Worm (Caenorhabditis elegans) whole organism, young adult: Measurements from ENCODE around the gene his-62.

Source experiments
- B0035.1 ChIP-seq: sonication (generic microtip); optimal IDR thresholded peaks from 2 replicates; lab custom pipeline; 2016; ENCODE audit warnings: missing genetic modification characterization, mild to moderate bottlenecking, missing compliant biosample characterization, missing genotype, missing genetic modification reagents
- F10E7.11 ChIP-seq: sonication (generic microtip); optimal IDR thresholded peaks from 2 replicates; lab custom pipeline; 2017; ENCODE audit warnings: mild to moderate bottlenecking, missing genetic modification characterization, moderate library complexity, missing compliant biosample characterization
- F23B12.7 ChIP-seq: sonication (generic microtip); optimal IDR thresholded peaks from 2 replicates; lab custom pipeline; 2017; ENCODE audit warnings: missing genetic modification characterization, mild to moderate bottlenecking, missing compliant biosample characterization, antibody characterized with exemption, moderate library complexity; ENCODE audit not compliant: insufficient read depth
- F33H1.4 ChIP-seq: fragments of 200-800 bp; sonication (Bioruptor generic); IDR thresholded peaks from 2 replicates; pipeline ENCODE4 v1.3.6; 2022; ENCODE audit warnings: missing genetic modification reagents, missing genetic modification characterization, missing compliant biosample characterization
- F39B2.1 ChIP-seq: fragments of 200-800 bp; sonication (Bioruptor generic); IDR thresholded peaks from 2 replicates; pipeline ENCODE4 v1.3.6; 2022; ENCODE audit warnings: missing genetic modification reagents, missing genetic modification characterization, missing compliant biosample characterization
- F49E8.2 ChIP-seq: sonication (generic microtip); optimal IDR thresholded peaks from 3 replicates; lab custom pipeline; 2017; ENCODE audit warnings: missing genetic modification characterization, mild to moderate bottlenecking, missing compliant biosample characterization, antibody characterized with exemption, moderate library complexity; ENCODE audit not compliant: insufficient read depth
- F55B11.4 ChIP-seq: sonication (generic microtip); optimal IDR thresholded peaks from 2 replicates; lab custom pipeline; 2016; ENCODE audit warnings: missing compliant biosample characterization, missing genetic modification characterization, borderline replicate concordance; ENCODE audit not compliant: insufficient read depth
- F57A8.1 ChIP-seq: fragments of 200-800 bp; sonication (Bioruptor generic); optimal IDR thresholded peaks from 2 replicates; lab custom pipeline; 2018; ENCODE audit warnings: mild to moderate bottlenecking, missing genetic modification characterization, moderate library complexity, missing compliant biosample characterization
- F57C9.4 ChIP-seq: sonication (generic microtip); optimal IDR thresholded peaks from 2 replicates; lab custom pipeline; 2017; ENCODE audit warnings: mild to moderate bottlenecking, missing genetic modification characterization, missing compliant biosample characterization
- Y53F4B.3 ChIP-seq: fragments of 200-800 bp; sonication (Bioruptor generic); IDR thresholded peaks from 2 replicates; pipeline ENCODE4 v1.3.6; 2022; ENCODE audit warnings: missing genetic modification reagents, missing genetic modification characterization, missing compliant biosample characterization
- Y67H2A.10 ChIP-seq: fragments of 200-800 bp; sonication (Bioruptor generic); conservative IDR thresholded peaks from 2 replicates; pipeline ENCODE4 v1.3.6; 2022; ENCODE audit warnings: missing genetic modification reagents, missing genetic modification characterization, missing compliant biosample characterization
- Y79H2A.3 ChIP-seq: fragments of 200-800 bp; sonication (Bioruptor generic); conservative IDR thresholded peaks from 2 replicates; pipeline ENCODE4 v1.3.6; 2022; ENCODE audit warnings: missing genetic modification reagents, missing genetic modification characterization, missing compliant biosample characterization
- Y95B8A.8 ChIP-seq: fragments of 200-800 bp; sonication (Bioruptor generic); IDR thresholded peaks from 2 replicates; pipeline ENCODE4 v1.3.6; 2022; ENCODE audit warnings: missing genetic modification reagents, missing genetic modification characterization, missing compliant biosample characterization
- aptf-3 ChIP-seq: fragments of 200-800 bp; sonication (Bioruptor generic); IDR thresholded peaks from 2 replicates; pipeline ENCODE4 v1.3.6; 2022; ENCODE audit warnings: missing genetic modification characterization, missing compliant biosample characterization
- attf-6 ChIP-seq: fragments of 200-800 bp; sonication (Bioruptor generic); IDR thresholded peaks from 2 replicates; pipeline ENCODE4 v1.3.6; 2022; ENCODE audit warnings: missing genetic modification reagents, missing genetic modification characterization, missing compliant biosample characterization
- cebp-1 ChIP-seq, 2 experiments: fragments of 200-800 bp in 1 of 2; sonication (Bioruptor generic) in 1 of 2; sonication (generic microtip) in 1 of 2; IDR thresholded peaks in 1 of 2; optimal IDR thresholded peaks in 1 of 2; 2 replicates each; pipeline versions ENCODE4 v1.3.6 to Lab custom; 2017 to 2022; ENCODE audit warnings: missing compliant biosample characterization in 2 of 2, missing genetic modification characterization in 2 of 2, mild to moderate bottlenecking in 1 of 2, missing genetic modification reagents in 1 of 2, moderate library complexity in 1 of 2
- ceh-91 ChIP-seq: fragments of 200-800 bp; sonication (Bioruptor generic); IDR thresholded peaks from 2 replicates; pipeline ENCODE4 v1.3.6; 2022; ENCODE audit warnings: missing genetic modification reagents, missing genetic modification characterization, missing compliant biosample characterization
- fkh-3 ChIP-seq: sonication (generic microtip); optimal IDR thresholded peaks from 2 replicates; lab custom pipeline; 2016; ENCODE audit warnings: mild to moderate bottlenecking, missing genetic modification characterization, missing compliant biosample characterization
- him-1 ChIP-seq: sonication (generic microtip); optimal IDR thresholded peaks from 2 replicates; lab custom pipeline; 2016; ENCODE audit warnings: missing genotype, missing genetic modification reagents, missing genetic modification characterization, missing compliant biosample characterization
- hrde-1 ChIP-seq: sonication (generic microtip); optimal IDR thresholded peaks from 2 replicates; lab custom pipeline; 2016; ENCODE audit warnings: missing genetic modification characterization, mild to moderate bottlenecking, missing compliant biosample characterization, moderate library complexity, missing genotype, missing genetic modification reagents, borderline replicate concordance
- let-526 ChIP-seq: fragments of 200-800 bp; sonication (Bioruptor generic); IDR thresholded peaks from 2 replicates; pipeline ENCODE4 v1.3.6; 2022; ENCODE audit warnings: missing genetic modification reagents, missing genetic modification characterization, missing compliant biosample characterization
- lin-26 ChIP-seq: fragments of 200-800 bp; sonication (Bioruptor generic); IDR thresholded peaks from 2 replicates; pipeline ENCODE4 v1.3.6; 2022; ENCODE audit warnings: missing genetic modification reagents, missing genetic modification characterization, missing compliant biosample characterization
- madf-6 ChIP-seq: fragments of 200-800 bp; sonication (Bioruptor generic); IDR thresholded peaks from 2 replicates; pipeline ENCODE4 v1.3.6; 2022; ENCODE audit warnings: missing genetic modification reagents, missing genetic modification characterization, missing compliant biosample characterization
- madf-8 ChIP-seq: fragments of 200-800 bp; sonication (Bioruptor generic); conservative IDR thresholded peaks from 2 replicates; pipeline ENCODE4 v1.3.6; 2022; ENCODE audit warnings: missing genetic modification reagents, missing genetic modification characterization, missing compliant biosample characterization
- mcd-1 ChIP-seq: fragments of 200-800 bp; sonication (Bioruptor generic); IDR thresholded peaks from 2 replicates; pipeline ENCODE4 v1.3.6; 2022; ENCODE audit warnings: missing genetic modification reagents, missing genetic modification characterization, missing compliant biosample characterization
- nfyb-1 ChIP-seq: fragments of 200-800 bp; sonication (Bioruptor generic); IDR thresholded peaks from 2 replicates; pipeline ENCODE4 v1.3.6; 2022; ENCODE audit warnings: missing genetic modification reagents, missing genetic modification characterization, missing compliant biosample characterization
- nhr-27 ChIP-seq: fragments of 200-800 bp; sonication (Bioruptor generic); optimal IDR thresholded peaks from 2 replicates; lab custom pipeline; 2018; ENCODE audit warnings: mild to moderate bottlenecking, missing genetic modification characterization, moderate library complexity, missing compliant biosample characterization
- nhr-90 ChIP-seq: sonication (generic microtip); optimal IDR thresholded peaks from 2 replicates; lab custom pipeline; 2016; ENCODE audit warnings: missing genotype, mild to moderate bottlenecking, missing genetic modification characterization, missing compliant biosample characterization
- pbrm-1 ChIP-seq: fragments of 200-800 bp; sonication (Bioruptor generic); IDR thresholded peaks from 2 replicates; pipeline ENCODE4 v1.3.6; 2022; ENCODE audit warnings: missing genetic modification reagents, missing genetic modification characterization, missing compliant biosample characterization
- sea-2 ChIP-seq: fragments of 200-800 bp; sonication (Bioruptor generic); IDR thresholded peaks from 2 replicates; pipeline ENCODE4 v1.3.6; 2022; ENCODE audit warnings: missing genetic modification characterization, missing compliant biosample characterization
- snpc-3.4 ChIP-seq: sonication (generic microtip); optimal IDR thresholded peaks from 2 replicates; lab custom pipeline; 2017; ENCODE audit warnings: missing genetic modification characterization, mild to moderate bottlenecking, missing compliant biosample characterization, antibody characterized with exemption, moderate library complexity, missing genotype, missing genetic modification reagents
- unc-130 ChIP-seq: sonication (generic microtip); optimal IDR thresholded peaks from 2 replicates; lab custom pipeline; 2016; ENCODE audit warnings: missing genetic modification reagents, missing genetic modification characterization, missing compliant biosample characterization
- ztf-18 ChIP-seq: sonication (generic microtip); optimal IDR thresholded peaks from 2 replicates; lab custom pipeline; 2016; ENCODE audit warnings: missing genotype, mild to moderate bottlenecking, missing genetic modification characterization, missing compliant biosample characterization
- ztf-28 ChIP-seq: fragments of 200-800 bp; sonication (Bioruptor generic); IDR thresholded peaks from 2 replicates; pipeline ENCODE4 v1.3.6; 2022; ENCODE audit warnings: missing genetic modification reagents, missing genetic modification characterization, missing compliant biosample characterization
- ztf-6 ChIP-seq: fragments of 200-800 bp; sonication (Bioruptor generic); IDR thresholded peaks from 2 replicates; pipeline ENCODE4 v1.3.6; 2022; ENCODE audit warnings: missing genetic modification reagents, missing genetic modification characterization, missing compliant biosample characterization

his-62 gene

ce11 chrIV:7486201-7486947 lies at the start of gene his-62, which contains the start of gene his-61 (continued):
- TF ChIP-seq F39B2.1 (GFP tag; lab: Robert Waterston, UW) (peak; percentile 98), F49E8.2 (tag; lab: Kevin White, UChicago) (peak; percentile 89), madf-6 (0 out of 2 replicates have a peak, but pooled peaks have one; percentile 38), attf-6 (peak; percentile 80; the same call in 1 of the 2 replicates), ceh-91 (GFP tag; lab: Robert Waterston, UW) (peak; percentile 22), nhr-90 (tag; lab: Kevin White, UChicago) (peak; percentile 42), aptf-3 (GFP tag; lab: Robert Waterston, UW) (peak; percentile 62; the same call in 1 of the 2 replicates), lin-26 (GFP tag; lab: Robert Waterston, UW) (peak; percentile 92), nfyb-1 (GFP tag; lab: Robert Waterston, UW) (0 out of 2 replicates have a peak, but pooled peaks have one; percentile 22)
- TF ChIP-seq, all 124 proteins: peak for 38

- TF ChIP-seq F23B12.7 (tag; lab: Kevin White, UChicago) (no peak), let-526 (GFP tag; lab: Robert Waterston, UW) (no peak), Y67H2A.10 (no peak), Y53F4B.3 (GFP tag; lab: Robert Waterston, UW) (no peak), F33H1.4 (GFP tag; lab: Robert Waterston, UW) (no peak), B0035.1 (tag; lab: Kevin White, UChicago) (no peak), hrde-1 (no peak), pbrm-1 (GFP tag; lab: Robert Waterston, UW) (no peak), Y95B8A.8 (GFP tag; lab: Robert Waterston, UW) (no peak), F57A8.1 (GFP tag; lab: Kevin White, UChicago) (no peak), unc-130 (GFP tag; lab: Kevin White, UChicago) (no peak)
Measured at ce11 chrIV:7439377-7439776, 47.0 kb upstream of the his-62 start.

- TF ChIP-seq F55B11.4 (tag; lab: Kevin White, UChicago) (no peak), sea-2 (GFP tag; lab: Robert Waterston, UW) (no peak), ztf-18 (tag; lab: Kevin White, UChicago) (no peak), nhr-27 (tag; lab: Kevin White, UChicago) (no peak), cebp-1 (GFP tag; IDR thresholded peaks at IDR 0.05; lab: Robert Waterston, UW) (no peak), cebp-1 (tag; optimal IDR thresholded peaks at IDR 0.05; lab: Kevin White, UChicago) (no peak), Y79H2A.3 (GFP tag; lab: Robert Waterston, UW) (no peak), F10E7.11 (tag; lab: Kevin White, UChicago) (no peak), fkh-3 (tag; lab: Kevin White, UChicago) (no peak), ztf-28 (GFP tag; lab: Robert Waterston, UW) (no peak), F57C9.4 (tag; lab: Kevin White, UChicago) (no peak), ztf-6 (no peak), madf-8 (GFP tag; lab: Robert Waterston, UW) (no peak), mcd-1 (GFP tag; lab: Robert Waterston, UW) (no peak), snpc-3.4 (tag; lab: Kevin White, UChicago) (no peak), him-1 (no peak)
Measured at ce11 chrIV:7440238-7440637, 46.1 kb upstream of the his-62 start.
